Worm (Caenorhabditis elegans) whole organism, L1 larva: Measurements from ENCODE around the gene melo-3.

Source experiments
- C34B4.2 ChIP-seq: sonication (generic microtip); optimal IDR thresholded peaks from 2 replicates; lab custom pipeline; 2017; ENCODE audit warnings: mild to moderate bottlenecking, missing genetic modification characterization, missing compliant biosample characterization
- Y116A8C.19 ChIP-seq: sonication (generic microtip); optimal IDR thresholded peaks from 2 replicates; lab custom pipeline; 2016; ENCODE audit warnings: missing compliant biosample characterization, missing genetic modification characterization, borderline replicate concordance
- ama-1 ChIP-seq: fragments of 150-350 bp; optimal IDR thresholded peaks from 2 replicates; lab custom pipeline; 2014
- blmp-1 ChIP-seq: fragments of 150-350 bp; optimal IDR thresholded peaks from 2 replicates; lab custom pipeline; 2014; ENCODE audit warnings: missing biosample characterization, missing genetic modification characterization
- ceh-63 ChIP-seq: fragments of 200-800 bp; sonication (Bioruptor generic); optimal IDR thresholded peaks from 2 replicates; lab custom pipeline; 2018; ENCODE audit warnings: mild to moderate bottlenecking, missing genetic modification characterization, missing compliant biosample characterization
- ceh-82 ChIP-seq, 3 experiments: fragments of 150-350 bp in 1 of 3; sonication (generic microtip) in 2 of 3; optimal IDR thresholded peaks; 2 replicates each; lab custom pipeline; 2014 to 2017; ENCODE audit warnings: missing biosample characterization in 3 of 3, missing genetic modification characterization in 3 of 3
- ceh-88 ChIP-seq: fragments of 200-800 bp; sonication (Bioruptor generic); IDR thresholded peaks from 2 replicates; pipeline ENCODE4 v1.3.6; 2022; ENCODE audit warnings: missing genetic modification characterization, missing compliant biosample characterization
- ceh-90 ChIP-seq: sonication (generic microtip); optimal IDR thresholded peaks from 2 replicates; lab custom pipeline; 2016; ENCODE audit warnings: missing genetic modification characterization, missing compliant biosample characterization
- ces-1 ChIP-seq: fragments of 150-350 bp; optimal IDR thresholded peaks from 2 replicates; lab custom pipeline; 2014; ENCODE audit warnings: missing biosample characterization, missing genetic modification reagents, missing genetic modification characterization
- dsc-1 ChIP-seq: sonication (generic microtip); optimal IDR thresholded peaks from 2 replicates; lab custom pipeline; 2016; ENCODE audit warnings: mild to moderate bottlenecking, missing genetic modification characterization, missing compliant biosample characterization
- efl-1 ChIP-seq, 4 experiments: fragments of 150-350 bp; optimal IDR thresholded peaks in 3 of 4; peaks in 1 of 4; 1 replicate in 1 of 4; 2 replicates in 3 of 4; lab custom pipeline; 2014; ENCODE audit warnings: missing biosample characterization in 2 of 4, missing genetic modification characterization in 2 of 4, missing genetic modification reagents in 2 of 4
- egl-13 ChIP-seq: sonication (generic microtip); optimal IDR thresholded peaks from 2 replicates; lab custom pipeline; 2016; ENCODE audit warnings: missing genotype, missing genetic modification reagents, missing genetic modification characterization, missing compliant biosample characterization
- elt-3 ChIP-seq, 6 experiments: fragments of 150-350 bp in 1 of 6; sonication (generic microtip); optimal IDR thresholded peaks; 2 replicates each; lab custom pipeline; 2017 to 2018; ENCODE audit warnings: missing biosample characterization in 6 of 6, missing genetic modification characterization in 6 of 6, inconsistent platforms in 1 of 6
- fkh-10 ChIP-seq: sonication (generic microtip); optimal IDR thresholded peaks from 2 replicates; lab custom pipeline; 2017; ENCODE audit warnings: missing biosample characterization, missing genetic modification reagents, missing genetic modification characterization
- fkh-4 ChIP-seq: sonication (generic microtip); optimal IDR thresholded peaks from 2 replicates; lab custom pipeline; 2016; ENCODE audit warnings: missing compliant biosample characterization, missing genetic modification characterization, borderline replicate concordance
- hlh-4 ChIP-seq: sonication (generic microtip); optimal IDR thresholded peaks from 2 replicates; lab custom pipeline; 2016; ENCODE audit warnings: mild to moderate bottlenecking, missing genetic modification characterization, missing compliant biosample characterization
- irx-1 ChIP-seq: sonication (generic microtip); optimal IDR thresholded peaks from 2 replicates; lab custom pipeline; 2016; ENCODE audit warnings: missing genetic modification characterization, missing compliant biosample characterization
- isw-1 ChIP-seq: fragments of 200-800 bp; sonication (Bioruptor generic); IDR thresholded peaks from 2 replicates; pipeline ENCODE4 v1.3.6; 2022; ENCODE audit warnings: missing genetic modification characterization, missing compliant biosample characterization
- lin-14 ChIP-seq: fragments of 200-800 bp; sonication (Bioruptor generic); optimal IDR thresholded peaks from 2 replicates; lab custom pipeline; 2018; ENCODE audit warnings: mild to moderate bottlenecking, missing genetic modification characterization, moderate library complexity, missing compliant biosample characterization
- lir-3 ChIP-seq: sonication (generic microtip); optimal IDR thresholded peaks from 2 replicates; lab custom pipeline; 2016; ENCODE audit warnings: mild to moderate bottlenecking, missing genetic modification characterization, moderate library complexity, missing compliant biosample characterization; ENCODE audit not compliant: poor library complexity
- lsy-2 ChIP-seq, 2 experiments: fragments of 150-350 bp; optimal IDR thresholded peaks; 2 replicates each; lab custom pipeline; 2014; ENCODE audit warnings: missing biosample characterization in 2 of 2, missing genetic modification characterization in 2 of 2
- mdl-1 ChIP-seq, 2 experiments: fragments of 150-350 bp; optimal IDR thresholded peaks; 2 replicates each; lab custom pipeline; 2014 to 2017; ENCODE audit warnings: missing biosample characterization in 2 of 2, missing genetic modification characterization in 2 of 2, inconsistent platforms in 1 of 2
- mef-2 ChIP-seq: fragments of 150-350 bp; optimal IDR thresholded peaks from 2 replicates; lab custom pipeline; 2014; ENCODE audit warnings: missing biosample characterization, missing genetic modification characterization
- mep-1 ChIP-seq: fragments of 150-350 bp; optimal IDR thresholded peaks from 2 replicates; lab custom pipeline; 2014; ENCODE audit warnings: missing biosample characterization, missing genetic modification characterization
- nhr-12 ChIP-seq: sonication (generic microtip); optimal IDR thresholded peaks from 2 replicates; lab custom pipeline; 2017; ENCODE audit warnings: missing biosample characterization, missing genetic modification characterization
- nhr-20 ChIP-seq: sonication (generic microtip); optimal IDR thresholded peaks from 2 replicates; lab custom pipeline; 2016; ENCODE audit warnings: mild to moderate bottlenecking, missing genetic modification characterization, missing compliant biosample characterization
- nhr-28 ChIP-seq: fragments of 150-350 bp; optimal IDR thresholded peaks from 2 replicates; lab custom pipeline; 2014; ENCODE audit warnings: missing biosample characterization, missing genetic modification characterization
- nhr-47 ChIP-seq: sonication (generic microtip); optimal IDR thresholded peaks from 2 replicates; lab custom pipeline; 2016; ENCODE audit warnings: mild to moderate bottlenecking, missing genetic modification characterization, moderate library complexity, missing compliant biosample characterization
- nhr-71 ChIP-seq: sonication (generic microtip); optimal IDR thresholded peaks from 2 replicates; lab custom pipeline; 2016; ENCODE audit warnings: mild to moderate bottlenecking, missing genetic modification characterization, moderate library complexity, missing compliant biosample characterization
- nhr-76 ChIP-seq: sonication (generic microtip); optimal IDR thresholded peaks from 2 replicates; lab custom pipeline; 2017; ENCODE audit warnings: missing biosample characterization, missing genetic modification characterization
- nhr-77 ChIP-seq: fragments of 150-350 bp; optimal IDR thresholded peaks from 2 replicates; lab custom pipeline; 2014; ENCODE audit warnings: missing biosample characterization, missing genetic modification characterization
- nhr-84 ChIP-seq: sonication (generic microtip); optimal IDR thresholded peaks from 2 replicates; lab custom pipeline; 2017; ENCODE audit warnings: missing biosample characterization, missing genetic modification characterization
- nhr-90 ChIP-seq: sonication (generic microtip); optimal IDR thresholded peaks from 2 replicates; lab custom pipeline; 2016; ENCODE audit warnings: mild to moderate bottlenecking, missing genetic modification characterization, missing compliant biosample characterization; ENCODE audit not compliant: poor library complexity
- pag-3 ChIP-seq: sonication (generic microtip); optimal IDR thresholded peaks from 2 replicates; lab custom pipeline; 2017; ENCODE audit warnings: missing genetic modification characterization, mild to moderate bottlenecking, missing compliant biosample characterization, antibody characterized with exemption, borderline replicate concordance; ENCODE audit not compliant: insufficient read depth
- pax-3 ChIP-seq: fragments of 200-800 bp; sonication (Bioruptor generic); optimal IDR thresholded peaks from 2 replicates; lab custom pipeline; 2018; ENCODE audit warnings: mild to moderate bottlenecking, missing genetic modification characterization, moderate library complexity, missing compliant biosample characterization
- pqm-1 ChIP-seq: sonication (generic microtip); optimal IDR thresholded peaks from 3 replicates; lab custom pipeline; 2017; ENCODE audit warnings: missing biosample characterization, missing genetic modification characterization
- snpc-4 ChIP-seq: fragments of 150-350 bp; optimal IDR thresholded peaks from 2 replicates; lab custom pipeline; 2014; ENCODE audit warnings: missing biosample characterization, missing genetic modification characterization
- sox-4 ChIP-seq: sonication (generic microtip); optimal IDR thresholded peaks from 2 replicates; lab custom pipeline; 2016; ENCODE audit warnings: missing genetic modification characterization, missing compliant biosample characterization
- sptf-1 ChIP-seq: fragments of 150-350 bp; optimal IDR thresholded peaks from 2 replicates; lab custom pipeline; 2014; ENCODE audit warnings: missing biosample characterization, missing genetic modification characterization
- sup-37 ChIP-seq: fragments of 200-800 bp; sonication (Bioruptor generic); optimal IDR thresholded peaks from 2 replicates; lab custom pipeline; 2018; ENCODE audit warnings: mild to moderate bottlenecking, missing genetic modification characterization, missing compliant biosample characterization
- unc-30 ChIP-seq: sonication (generic microtip); optimal IDR thresholded peaks from 2 replicates; lab custom pipeline; 2017; ENCODE audit warnings: missing biosample characterization, missing genetic modification characterization
- unc-86 ChIP-seq: sonication (generic microtip); optimal IDR thresholded peaks from 2 replicates; lab custom pipeline; 2016; ENCODE audit warnings: missing genetic modification characterization, missing compliant biosample characterization
- vab-15 ChIP-seq: sonication (generic microtip); optimal IDR thresholded peaks from 2 replicates; lab custom pipeline; 2017; ENCODE audit warnings: missing genotype, mild to moderate bottlenecking, missing genetic modification characterization, missing compliant biosample characterization
- xbp-1 ChIP-seq: sonication (generic microtip); optimal IDR thresholded peaks from 2 replicates; lab custom pipeline; 2016; ENCODE audit warnings: missing genetic modification characterization, missing compliant biosample characterization
- zag-1 ChIP-seq: fragments of 150-350 bp; optimal IDR thresholded peaks from 2 replicates; lab custom pipeline; 2014; ENCODE audit warnings: missing biosample characterization, missing genetic modification characterization
- ztf-4 ChIP-seq: fragments of 150-350 bp; optimal IDR thresholded peaks from 2 replicates; lab custom pipeline; 2014; ENCODE audit warnings: missing biosample characterization, missing genetic modification characterization

melo-3 gene

DNA sequence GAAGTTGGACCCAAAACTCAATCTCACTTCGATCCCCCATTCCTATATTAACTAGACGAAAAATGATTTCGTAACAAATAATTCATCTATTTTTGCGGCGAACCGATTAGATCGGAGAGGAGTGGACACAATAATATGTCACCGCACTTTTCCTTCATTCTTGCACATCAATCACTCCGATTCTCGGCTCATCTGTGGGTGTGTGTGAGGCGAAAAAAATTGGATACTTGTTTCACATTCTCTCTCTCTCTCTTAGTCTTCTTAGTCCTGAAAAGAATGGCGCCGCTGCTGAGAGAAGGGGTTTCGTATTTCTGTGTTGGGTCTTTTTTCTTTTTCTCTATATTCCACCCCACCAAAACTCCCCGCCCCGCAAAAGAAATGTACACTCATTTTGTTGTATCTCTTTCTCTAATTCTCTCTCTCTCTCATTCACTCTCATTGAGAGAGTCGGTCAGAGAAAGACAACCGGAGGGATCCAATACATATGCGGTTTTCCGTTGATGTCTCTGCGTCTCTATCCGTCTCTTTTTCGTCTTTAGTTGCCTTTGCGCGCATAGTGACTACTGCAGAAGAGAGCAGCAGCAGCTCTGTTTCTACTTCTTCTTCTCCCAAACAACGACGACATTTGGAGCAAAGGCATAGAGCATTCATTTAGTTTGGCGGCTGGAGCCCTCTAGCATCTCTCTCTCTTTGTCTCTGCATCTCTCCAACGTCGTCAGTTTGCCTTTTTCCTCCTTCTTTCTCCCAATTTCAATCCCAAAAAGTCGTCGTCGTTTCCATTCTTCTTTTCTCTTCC, 34.5 kb upstream of the melo-3 start, which contains the start of gene unc-76 (continued):
- TF ChIP-seq ama-1 (lab: Kevin White, UChicago) (no peak), ztf-4 (peak; percentile 53), elt-3 (tag; optimal IDR thresholded peaks at IDR 0.05; lab: Kevin White, UChicago) (no peak), irx-1 (tag; lab: Kevin White, UChicago) (peak; percentile 80), zag-1 (tag; lab: Kevin White, UChicago) (peak; percentile 91), pqm-1 (no peak), nhr-20 (tag; lab: Kevin White, UChicago) (peak; percentile 81), mep-1 (tag; lab: Kevin White, UChicago) (peak; percentile 92), vab-15 (no peak), lsy-2 (tag; optimal IDR thresholded peaks at IDR 0.05; lab: Kevin White, UChicago) (peak; percentile 76 to 87), egl-13 (tag; lab: Kevin White, UChicago) (no peak), blmp-1 (tag; lab: Kevin White, UChicago) (peak; percentile 36), xbp-1 (peak; percentile 80), nhr-47 (peak; percentile 88), ceh-88 (GFP tag; lab: Robert Waterston, UW) (no peak; the same call in 1 of the 2 replicates), sptf-1 (no peak), dsc-1 (tag; lab: Kevin White, UChicago) (peak; percentile 89), hlh-4 (tag; lab: Kevin White, UChicago) (no peak), ces-1 (no peak), nhr-84 (tag; lab: Kevin White, UChicago) (no peak), mef-2 (tag; lab: Kevin White, UChicago) (peak; percentile 55), pax-3 (tag; lab: Kevin White, UChicago) (peak; percentile 88), ceh-63 (GFP tag; lab: Kevin White, UChicago) (no peak), nhr-28 (tag; lab: Kevin White, UChicago) (no peak), nhr-77 (tag; lab: Kevin White, UChicago) (peak; percentile 71), snpc-4 (peak; percentile 40), lir-3 (peak; percentile 81), nhr-71 (tag; lab: Kevin White, UChicago) (peak; percentile 94), nhr-12 (tag; lab: Kevin White, UChicago) (no peak), efl-1 (optimal IDR thresholded peaks at IDR 0.05; lab: Kevin White, UChicago) (peak; percentile 76 to 80), efl-1 (GFP tag; optimal IDR thresholded peaks at IDR 0.05 in 1 of 2; lab: Kevin White, UChicago) (peak; percentile 52 to 94), ceh-82 (tag; optimal IDR thresholded peaks at IDR 0.05; lab: Kevin White, UChicago) (peak; percentile 49 to 84 (median 70)), nhr-76 (tag; lab: Kevin White, UChicago) (no peak), C34B4.2 (tag; lab: Kevin White, UChicago) (no peak), mdl-1 (tag; optimal IDR thresholded peaks at IDR 0.05; lab: Kevin White, UChicago) (peak in 1 of 2 experiments; percentile 50), sup-37 (GFP tag; lab: Kevin White, UChicago) (no peak), Y116A8C.19 (tag; lab: Kevin White, UChicago) (no peak), unc-86 (peak; percentile 92)
- TF ChIP-seq, all 84 proteins: peak for 52

DNA sequence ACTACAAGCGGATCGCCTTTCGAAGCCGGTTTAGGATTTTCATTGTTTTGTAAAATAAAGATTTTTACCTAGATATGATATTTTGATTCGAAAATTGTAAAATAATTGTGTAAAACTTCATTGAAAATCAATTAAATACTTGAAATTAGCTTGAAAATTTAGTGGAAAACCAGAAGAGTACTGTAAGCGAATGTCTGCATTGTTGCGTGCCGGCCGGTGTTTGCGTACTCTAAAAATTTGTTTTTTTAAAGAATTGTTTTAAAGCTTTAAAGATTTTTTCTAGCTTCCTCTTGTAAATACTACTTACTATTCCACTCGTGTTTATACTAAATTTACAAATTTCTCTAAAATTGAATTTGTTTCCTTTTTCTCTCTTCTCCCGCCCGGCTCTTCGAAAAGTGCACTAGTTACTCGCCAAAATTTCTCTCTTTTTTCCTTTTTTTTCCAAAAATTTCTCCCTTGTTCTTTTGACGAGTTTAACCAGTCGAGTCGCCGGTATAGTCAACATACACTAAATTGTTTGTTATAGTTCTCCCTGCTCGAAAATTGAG, 32.8 kb upstream of the melo-3 start:
- TF ChIP-seq lin-14: peak; percentile 3
- no peak for TF ChIP-seq nhr-90
- TF ChIP-seq lsy-2 (tag; optimal IDR thresholded peaks at IDR 0.05; lab: Kevin White, UChicago): peak in 1 of 2 experiments; percentile 73
- TF ChIP-seq isw-1 (GFP tag; lab: Robert Waterston, UW): no peak
- no peak for TF ChIP-seq ceh-90 (tag; lab: Kevin White, UChicago)
- TF ChIP-seq nhr-71 (tag; lab: Kevin White, UChicago): no peak
- no peak for TF ChIP-seq sup-37 (GFP tag; lab: Kevin White, UChicago)
- TF ChIP-seq sox-4 (tag; lab: Kevin White, UChicago): no peak
- TF ChIP-seq fkh-10 (GFP tag; lab: Kevin White, UChicago): no peak
- TF ChIP-seq lir-3: no peak
- no peak for TF ChIP-seq unc-30
- no peak for TF ChIP-seq fkh-4
- no peak for TF ChIP-seq efl-1 (optimal IDR thresholded peaks at IDR 0.05; lab: Kevin White, UChicago)
- no peak for TF ChIP-seq efl-1 (GFP tag; optimal IDR thresholded peaks at IDR 0.05 in 1 of 2; lab: Kevin White, UChicago)
- no peak for TF ChIP-seq pag-3 (tag; lab: Kevin White, UChicago)
